Worm (Caenorhabditis elegans) whole organism, late embryonic: ENCODE data around the gene srw-135.

Source experiments
- F13H6.1 ChIP-seq: sonication (generic microtip); optimal IDR thresholded peaks from 2 replicates; lab custom pipeline; 2016; ENCODE audit warnings: missing genetic modification characterization, missing compliant biosample characterization
- K02D7.2 ChIP-seq: sonication (generic microtip); optimal IDR thresholded peaks from 2 replicates; lab custom pipeline; 2017; ENCODE audit warnings: mild to moderate bottlenecking, missing genetic modification characterization, missing compliant biosample characterization
- T23F11.4 ChIP-seq: fragments of 200-800 bp; sonication (Bioruptor generic); optimal IDR thresholded peaks from 2 replicates; lab custom pipeline; 2018; ENCODE audit warnings: mild to moderate bottlenecking, missing genetic modification characterization, missing compliant biosample characterization
- Y22D7AL.16 ChIP-seq: sonication (generic microtip); optimal IDR thresholded peaks from 2 replicates; lab custom pipeline; 2016; ENCODE audit warnings: missing genetic modification characterization, missing compliant biosample characterization
- ahr-1 ChIP-seq: sonication (generic microtip); optimal IDR thresholded peaks from 2 replicates; lab custom pipeline; 2016; ENCODE audit warnings: missing genetic modification characterization, missing compliant biosample characterization
- ama-1 ChIP-seq: fragments of 150-350 bp; optimal IDR thresholded peaks from 2 replicates; lab custom pipeline; 2014
- ceh-14 ChIP-seq: sonication (generic microtip); optimal IDR thresholded peaks from 2 replicates; lab custom pipeline; 2016; ENCODE audit warnings: missing genotype, missing genetic modification characterization, missing compliant biosample characterization
- ceh-2 ChIP-seq: sonication (generic microtip); optimal IDR thresholded peaks from 2 replicates; lab custom pipeline; 2016; ENCODE audit warnings: missing genotype, missing genetic modification characterization, missing compliant biosample characterization
- ceh-22 ChIP-seq: sonication (generic microtip); optimal IDR thresholded peaks from 2 replicates; lab custom pipeline; 2017; ENCODE audit warnings: missing biosample characterization, missing genetic modification characterization
- ceh-30 ChIP-seq: fragments of 150-350 bp; optimal IDR thresholded peaks from 2 replicates; lab custom pipeline; 2014; ENCODE audit warnings: missing biosample characterization, missing genetic modification characterization
- ceh-45 ChIP-seq: fragments of 200-800 bp; sonication (Bioruptor generic); IDR thresholded peaks from 2 replicates; pipeline ENCODE4 v1.3.6; 2022; ENCODE audit warnings: missing genetic modification reagents, missing genetic modification characterization, missing compliant biosample characterization
- ceh-48 ChIP-seq: sonication (generic microtip); optimal IDR thresholded peaks from 2 replicates; lab custom pipeline; 2016; ENCODE audit warnings: missing genetic modification characterization, inconsistent platforms, missing compliant biosample characterization
- ceh-6 ChIP-seq: fragments of 200-800 bp; sonication (Bioruptor generic); optimal IDR thresholded peaks from 2 replicates; lab custom pipeline; 2018; ENCODE audit warnings: mild to moderate bottlenecking, missing genetic modification characterization, missing compliant biosample characterization
- ceh-9 ChIP-seq: sonication (generic microtip); optimal IDR thresholded peaks from 2 replicates; lab custom pipeline; 2016; ENCODE audit warnings: mild to moderate bottlenecking, missing genetic modification characterization, inconsistent platforms, missing compliant biosample characterization
- che-1 ChIP-seq: sonication (generic microtip); optimal IDR thresholded peaks from 2 replicates; lab custom pipeline; 2016; ENCODE audit warnings: mild to moderate bottlenecking, missing genetic modification characterization, missing compliant biosample characterization
- dve-1 ChIP-seq: sonication (generic microtip); optimal IDR thresholded peaks from 2 replicates; lab custom pipeline; 2017; ENCODE audit warnings: antibody characterized with exemption, mild to moderate bottlenecking, missing genetic modification characterization, missing compliant biosample characterization
- elt-2 ChIP-seq: sonication (generic microtip); optimal IDR thresholded peaks from 2 replicates; lab custom pipeline; 2016; ENCODE audit warnings: missing genetic modification reagents, missing genetic modification characterization, missing compliant biosample characterization
- elt-4 ChIP-seq: sonication (generic microtip); optimal IDR thresholded peaks from 2 replicates; lab custom pipeline; 2016; ENCODE audit warnings: missing genetic modification characterization, missing compliant biosample characterization
- fax-1 ChIP-seq: sonication (generic microtip); optimal IDR thresholded peaks from 2 replicates; lab custom pipeline; 2016; ENCODE audit warnings: missing genotype, missing genetic modification characterization, missing compliant biosample characterization
- hlh-13 ChIP-seq: fragments of 200-800 bp; sonication (Bioruptor generic); optimal IDR thresholded peaks from 2 replicates; lab custom pipeline; 2018; ENCODE audit warnings: mild to moderate bottlenecking, missing genetic modification characterization, missing compliant biosample characterization
- lim-6 ChIP-seq: sonication (generic microtip); optimal IDR thresholded peaks from 2 replicates; lab custom pipeline; 2016; ENCODE audit warnings: missing genetic modification characterization, missing compliant biosample characterization
- lin-11 ChIP-seq: fragments of 200-800 bp; sonication (Bioruptor generic); optimal IDR thresholded peaks from 2 replicates; lab custom pipeline; 2018; ENCODE audit warnings: mild to moderate bottlenecking, missing genetic modification characterization, missing compliant biosample characterization
- mec-3 ChIP-seq: sonication (generic microtip); optimal IDR thresholded peaks from 2 replicates; lab custom pipeline; 2016; ENCODE audit warnings: borderline replicate concordance, missing genetic modification characterization, missing compliant biosample characterization
- nfya-1 ChIP-seq: sonication (generic microtip); optimal IDR thresholded peaks from 2 replicates; lab custom pipeline; 2017; ENCODE audit warnings: missing genetic modification characterization, mild to moderate bottlenecking, missing compliant biosample characterization, antibody characterized with exemption, moderate library complexity
- npax-4 ChIP-seq: sonication (generic microtip); optimal IDR thresholded peaks from 2 replicates; lab custom pipeline; 2016; ENCODE audit warnings: missing genetic modification characterization, missing compliant biosample characterization
- odd-2 ChIP-seq: sonication (generic microtip); optimal IDR thresholded peaks from 2 replicates; lab custom pipeline; 2017; ENCODE audit warnings: antibody characterized with exemption, mild to moderate bottlenecking, missing genetic modification characterization, missing compliant biosample characterization
- pat-9 ChIP-seq: fragments of 200-800 bp; sonication (Bioruptor generic); optimal IDR thresholded peaks from 2 replicates; lab custom pipeline; 2018; ENCODE audit warnings: mild to moderate bottlenecking, missing genetic modification characterization, moderate library complexity, missing compliant biosample characterization
- pha-2 ChIP-seq: sonication (generic microtip); optimal IDR thresholded peaks from 2 replicates; lab custom pipeline; 2017; ENCODE audit warnings: mild to moderate bottlenecking, missing genetic modification characterization, missing compliant biosample characterization
- pros-1 ChIP-seq: fragments of 150-350 bp; optimal IDR thresholded peaks from 2 replicates; lab custom pipeline; 2014; ENCODE audit warnings: missing biosample characterization, missing genetic modification reagents, missing genetic modification characterization
- rnt-1 ChIP-seq: sonication (generic microtip); optimal IDR thresholded peaks from 2 replicates; lab custom pipeline; 2016; ENCODE audit warnings: missing genetic modification characterization, missing compliant biosample characterization
- sdc-2 ChIP-seq: sonication (generic microtip); optimal IDR thresholded peaks from 2 replicates; lab custom pipeline; 2016; ENCODE audit warnings: missing genotype, missing genetic modification characterization, missing compliant biosample characterization
- sox-4 ChIP-seq: sonication (generic microtip); optimal IDR thresholded peaks from 2 replicates; lab custom pipeline; 2017; ENCODE audit warnings: mild to moderate bottlenecking, missing genetic modification characterization, inconsistent platforms, missing compliant biosample characterization
- syd-9 ChIP-seq: sonication (generic microtip); optimal IDR thresholded peaks from 2 replicates; lab custom pipeline; 2016; ENCODE audit warnings: mild to moderate bottlenecking, missing genetic modification characterization, moderate library complexity, missing compliant biosample characterization
- tbx-2 ChIP-seq: sonication (generic microtip); optimal IDR thresholded peaks from 2 replicates; lab custom pipeline; 2016; ENCODE audit warnings: missing genetic modification characterization, missing compliant biosample characterization
- tbx-7 ChIP-seq: sonication (generic microtip); optimal IDR thresholded peaks from 2 replicates; lab custom pipeline; 2016; ENCODE audit warnings: missing genotype, missing genetic modification characterization, missing compliant biosample characterization
- ttx-3 ChIP-seq: sonication (generic microtip); optimal IDR thresholded peaks from 2 replicates; lab custom pipeline; 2016; ENCODE audit warnings: missing genetic modification reagents, missing genetic modification characterization, missing compliant biosample characterization
- unc-3 ChIP-seq, 2 experiments: fragments of 200-800 bp in 1 of 2; sonication (Bioruptor generic) in 1 of 2; sonication (generic microtip) in 1 of 2; conservative IDR thresholded peaks in 1 of 2; optimal IDR thresholded peaks in 1 of 2; 2 replicates each; pipeline versions ENCODE4 v1.3.6 to Lab custom; 2016 to 2022; ENCODE audit warnings: missing compliant biosample characterization in 2 of 2, missing genetic modification characterization in 2 of 2, missing genetic modification reagents in 1 of 2
- unc-42 ChIP-seq: sonication (generic microtip); optimal IDR thresholded peaks from 2 replicates; lab custom pipeline; 2016; ENCODE audit warnings: missing genotype, missing genetic modification characterization, missing compliant biosample characterization
- unc-55 ChIP-seq: sonication (generic microtip); optimal IDR thresholded peaks from 2 replicates; lab custom pipeline; 2017; ENCODE audit warnings: missing biosample characterization, missing genetic modification reagents, missing genetic modification characterization
- unc-86 ChIP-seq: sonication (generic microtip); optimal IDR thresholded peaks from 2 replicates; lab custom pipeline; 2016; ENCODE audit warnings: missing genetic modification characterization, missing compliant biosample characterization
- zip-5 ChIP-seq: sonication (generic microtip); optimal IDR thresholded peaks from 2 replicates; lab custom pipeline; 2016; ENCODE audit warnings: missing genetic modification characterization, missing compliant biosample characterization

The srw-135 gene

ce11 chrV:2987407-2987806, 23.9 kb downstream of the srw-135 start, which contains the start of gene srh-85:
TSS of gene srh-85 (minus strand) at chrV:2987507.
- TF ChIP-seq dve-1 (no peak), elt-2 (tag; lab: Kevin White, UChicago) (no peak), unc-86 (tag; lab: Kevin White, UChicago) (no peak), ttx-3 (tag; lab: Kevin White, UChicago) (no peak), mec-3 (tag; lab: Kevin White, UChicago) (no peak), sox-4 (tag; lab: Kevin White, UChicago) (no peak), fax-1 (tag; lab: Kevin White, UChicago) (no peak), lim-6 (tag; lab: Kevin White, UChicago) (no peak), ceh-30 (tag; lab: Kevin White, UChicago) (no peak), tbx-2 (tag; lab: Kevin White, UChicago) (no peak), ceh-22 (no peak)

ce11 chrV:2985309-2985708, 26.0 kb downstream of the srw-135 start, which contains the start of gene srw-139:
TSS of gene srw-139 (minus strand) at chrV:2985409.
- TF ChIP-seq ceh-45 = no peak
- TF ChIP-seq K02D7.2 (tag; lab: Kevin White, UChicago) = no peak
- TF ChIP-seq ceh-48 = no peak
- no peak for TF ChIP-seq T23F11.4
- TF ChIP-seq ceh-22 = no peak
- TF ChIP-seq pat-9 = no peak
- no peak for TF ChIP-seq rnt-1 (tag; lab: Kevin White, UChicago)
- TF ChIP-seq sdc-2 = no peak
- TF ChIP-seq ama-1 (lab: Kevin White, UChicago) = no peak
- no peak for TF ChIP-seq ceh-14 (tag; lab: Kevin White, UChicago)
- no peak for TF ChIP-seq unc-42
- no peak for TF ChIP-seq ceh-2 (tag; lab: Kevin White, UChicago)
- no peak for TF ChIP-seq zip-5 (tag; lab: Kevin White, UChicago)

- no peak for TF ChIP-seq elt-4 (tag; lab: Kevin White, UChicago)
- no peak for TF ChIP-seq hlh-13 (GFP tag; lab: Kevin White, UChicago)
- no peak for TF ChIP-seq sdc-2
- TF ChIP-seq zip-5 (tag; lab: Kevin White, UChicago) = no peak
- TF ChIP-seq pha-2 (tag; lab: Kevin White, UChicago) = no peak
- no peak for TF ChIP-seq lin-11 (tag; lab: Kevin White, UChicago)
- TF ChIP-seq ceh-14 (tag; lab: Kevin White, UChicago) = no peak
- no peak for TF ChIP-seq ama-1 (lab: Kevin White, UChicago)
- no peak for TF ChIP-seq dve-1
- no peak for TF ChIP-seq T23F11.4
- no peak for TF ChIP-seq ceh-2 (tag; lab: Kevin White, UChicago)
- TF ChIP-seq che-1 (tag; lab: Kevin White, UChicago) = no peak
- no peak for TF ChIP-seq ahr-1 (tag; lab: Kevin White, UChicago)
These were observed 27.9 kb downstream of the srw-135 start, which contains the start of gene srw-117 for ce11 chrV:2983351-2983750. TSS of gene srw-117 (minus strand) at chrV:2983451.

- TF ChIP-seq sox-4 (tag; lab: Kevin White, UChicago) (no peak), nfya-1 (no peak), T23F11.4 (no peak), sdc-2 (no peak), odd-2 (tag; lab: Kevin White, UChicago) (no peak), tbx-7 (tag; lab: Kevin White, UChicago) (no peak), Y22D7AL.16 (tag; lab: Kevin White, UChicago) (no peak), F13H6.1 (tag; lab: Kevin White, UChicago) (no peak), ttx-3 (tag; lab: Kevin White, UChicago) (no peak)
These were observed 31.3 kb downstream of the srw-135 start, which contains the start of gene srw-118 for ce11 chrV:2979978-2980377. TSS of gene srw-118 (minus strand) at chrV:2980078.

ce11 chrV:2976287-2976686, 35.0 kb downstream of the srw-135 start, which contains the start of gene srw-124:
TSS of gene srw-124 (plus strand) at chrV:2976587.
- no peak for TF ChIP-seq odd-2 (tag; lab: Kevin White, UChicago)
- no peak for TF ChIP-seq syd-9 (tag; lab: Kevin White, UChicago)
- no peak for TF ChIP-seq hlh-13 (GFP tag; lab: Kevin White, UChicago)
- TF ChIP-seq T23F11.4 = no peak
- no peak for TF ChIP-seq unc-55 (GFP tag; lab: Kevin White, UChicago)
- TF ChIP-seq ceh-9 (tag; lab: Kevin White, UChicago) = no peak
- no peak for TF ChIP-seq elt-4 (tag; lab: Kevin White, UChicago)
- TF ChIP-seq npax-4 (tag; lab: Kevin White, UChicago) = no peak
- no peak for TF ChIP-seq ceh-2 (tag; lab: Kevin White, UChicago)
- TF ChIP-seq ceh-6 (GFP tag; lab: Kevin White, UChicago) = no peak
- no peak for TF ChIP-seq zip-5 (tag; lab: Kevin White, UChicago)
- no peak for TF ChIP-seq mec-3 (tag; lab: Kevin White, UChicago)
- TF ChIP-seq unc-3 (GFP tag; conservative IDR thresholded peaks at IDR 0.05; lab: Robert Waterston, UW) = no peak
- no peak for TF ChIP-seq unc-3 (tag; optimal IDR thresholded peaks at IDR 0.05; lab: Kevin White, UChicago)
- no peak for TF ChIP-seq sdc-2
- TF ChIP-seq lin-11 (tag; lab: Kevin White, UChicago) = no peak
- TF ChIP-seq pros-1 (tag; lab: Kevin White, UChicago) = no peak
- no peak for TF ChIP-seq che-1 (tag; lab: Kevin White, UChicago)
- TF ChIP-seq, all 69 proteins: peak for 0
